Fruit fly (Drosophila melanogaster): ENCODE data around the gene CecA2.

Gene CecA2

DNA sequence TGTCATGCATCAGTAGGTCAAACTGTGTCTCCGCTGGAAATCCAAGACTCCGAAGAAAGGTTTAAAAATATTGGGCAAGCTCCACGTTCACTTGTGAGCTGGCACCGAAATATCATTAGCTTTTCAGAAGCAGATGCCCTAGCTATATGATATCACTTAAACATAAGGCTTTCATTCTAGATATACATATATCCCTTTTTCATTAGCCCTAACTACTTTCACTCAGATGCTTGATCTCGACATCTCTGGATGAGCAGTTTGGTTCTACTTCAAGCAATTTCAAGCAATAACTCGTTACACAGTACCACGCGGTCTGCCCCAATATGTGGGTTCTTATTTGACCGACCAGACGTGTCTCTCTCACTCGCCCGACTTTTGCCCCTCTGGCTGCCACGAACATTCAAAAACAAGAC is 20.5 kb upstream of the CecA2 start (continued):
- TF ChIP-seq CG10462 (GFP tag; optimal IDR thresholded peaks at IDR 0.05) = peak; percentile 12
- no peak for TF ChIP-seq tap (tag; optimal IDR thresholded peaks at IDR 0.05)
- TF ChIP-seq NK7.1 (GFP tag; optimal IDR thresholded peaks at IDR 0.05) = peak; percentile 40
- no peak for TF ChIP-seq CG1024 (GFP tag; IDR thresholded peaks at IDR 0.05)
- TF ChIP-seq Hr39 (optimal IDR thresholded peaks at IDR 0.05) = no peak
- no peak for TF ChIP-seq CG17802 (tag; optimal IDR thresholded peaks at IDR 0.05)
- TF ChIP-seq tx (GFP tag; optimal IDR thresholded peaks at IDR 0.05) = peak; percentile 35
- TF ChIP-seq insv (GFP tag; optimal IDR thresholded peaks at IDR 0.05) = no peak
- peak in 1 of 2 experiments; percentile 33 for TF ChIP-seq Hr78 (GFP tag; optimal IDR thresholded peaks at IDR 0.05)
- TF ChIP-seq pita (GFP tag; optimal IDR thresholded peaks at IDR 0.05) = no peak
- peak; percentile 97 for TF ChIP-seq Ets65A (GFP tag)
- TF ChIP-seq CG7372 (GFP tag; IDR thresholded peaks at IDR 0.05) = no peak
- TF ChIP-seq CG6272 (GFP tag; IDR thresholded peaks at IDR 0.05) = no peak
- TF ChIP-seq HmgD (GFP tag; optimal IDR thresholded peaks at IDR 0.05) = no peak
- TF ChIP-seq CG10321 (GFP tag; IDR thresholded peaks at IDR 0.05) = no peak
- no peak for TF ChIP-seq wdn (GFP tag; IDR thresholded peaks at IDR 0.05)
- TF ChIP-seq ranshi (GFP tag; IDR thresholded peaks at IDR 0.05) = no peak
- TF ChIP-seq Mrtf (GFP tag; IDR thresholded peaks at IDR 0.05) = no peak
- no peak for TF ChIP-seq Oaz (GFP tag; IDR thresholded peaks at IDR 0.05)
- peak; percentile 29; the same call in 1 of the 2 replicates for TF ChIP-seq Drgx (GFP tag; IDR thresholded peaks at IDR 0.05)
- TF ChIP-seq Dll (GFP tag; IDR thresholded peaks at IDR 0.05; ENCODE audit: partially characterized antibody) = no peak
- no peak for TF ChIP-seq CG13296 (GFP tag; optimal IDR thresholded peaks at IDR 0.05)
- TF ChIP-seq dpn (GFP tag; optimal IDR thresholded peaks at IDR 0.05) = peak in 1 of 2 experiments; percentile 55
- TF ChIP-seq Max (GFP tag; optimal IDR thresholded peaks at IDR 0.05) = no peak
- peak; percentile 23 for TF ChIP-seq ind (GFP tag; optimal IDR thresholded peaks at IDR 0.05)
- no peak for TF ChIP-seq HLH3B (GFP tag; IDR thresholded peaks at IDR 0.05)
- no peak for TF ChIP-seq BEAF-32 (GFP tag; optimal IDR thresholded peaks at IDR 0.05)
- TF ChIP-seq stwl (tag; optimal IDR thresholded peaks at IDR 0.05) = no peak
- TF ChIP-seq CG11723 (GFP tag; optimal IDR thresholded peaks at IDR 0.05) = no peak
- 0 out of 2 replicates have a peak, but pooled peaks have one; percentile 36 for TF ChIP-seq CG31224 (GFP tag; IDR thresholded peaks at IDR 0.05)
- TF ChIP-seq corto (GFP tag; optimal IDR thresholded peaks at IDR 0.05) = no peak
- TF ChIP-seq Rx (GFP tag; IDR thresholded peaks at IDR 0.05) = no peak
- peak; percentile 23 for TF ChIP-seq CG10209 (GFP tag; optimal IDR thresholded peaks at IDR 0.05)
- no peak for TF ChIP-seq CG15514 (GFP tag; optimal IDR thresholded peaks at IDR 0.05)
- no peak for TF ChIP-seq ato (GFP tag; IDR thresholded peaks at IDR 0.05; ENCODE audit: partially characterized antibody)
- TF ChIP-seq CG7839 (tag; optimal IDR thresholded peaks at IDR 0.05) = peak; percentile 73
- no peak for TF ChIP-seq CG10431 (GFP tag; optimal IDR thresholded peaks at IDR 0.05)
- TF ChIP-seq slou (GFP tag; optimal IDR thresholded peaks at IDR 0.05) = peak; percentile 38
- TF ChIP-seq Kr (GFP tag; optimal IDR thresholded peaks at IDR 0.05) = no peak
- TF ChIP-seq CG3838 (GFP tag; optimal IDR thresholded peaks at IDR 0.05) = no peak
- peak; percentile 53 for TF ChIP-seq grau (tag; optimal IDR thresholded peaks at IDR 0.05)
- TF ChIP-seq btn (GFP tag; optimal IDR thresholded peaks at IDR 0.05) = no peak
- no peak for TF ChIP-seq aop (GFP tag; IDR thresholded peaks at IDR 0.05)
- TF ChIP-seq Dbx (GFP tag; IDR thresholded peaks at IDR 0.05) = no peak
- TF ChIP-seq CG9727 (GFP tag; optimal IDR thresholded peaks at IDR 0.05) = peak; percentile 47
- no peak for TF ChIP-seq seq (GFP tag; IDR thresholded peaks at IDR 0.05)
- no peak for TF ChIP-seq CG1832 (GFP tag; optimal IDR thresholded peaks at IDR 0.05)
- no peak for TF ChIP-seq crol (GFP tag; IDR thresholded peaks at IDR 0.05)
- no peak for TF ChIP-seq bowl (GFP tag; IDR thresholded peaks at IDR 0.05)
- TF ChIP-seq CG9437 (GFP tag; optimal IDR thresholded peaks at IDR 0.05) = peak; percentile 57
- TF ChIP-seq CG18262 (tag; optimal IDR thresholded peaks at IDR 0.05) = peak; percentile 58
- TF ChIP-seq CG11696 (GFP tag; IDR thresholded peaks at IDR 0.05) = no peak

Measured in whole organism, embryonic.